Worm (Caenorhabditis elegans): ENCODE results near the gene sri-73.

- TF ChIP-seq him-1 (tag; optimal IDR thresholded peaks at IDR 0.05), result no peak
- TF ChIP-seq W03F9.2 (tag; optimal IDR thresholded peaks at IDR 0.05), result no peak
- no peak for TF ChIP-seq dao-5 (tag; optimal IDR thresholded peaks at IDR 0.05)
Measured at ce11 chrV:534176-534575, 31.7 kb downstream of the sri-73 start, which contains the start of gene nhr-132.
